Worm (Caenorhabditis elegans): ENCODE measurements around the gene C56C10.4.

C56C10.4 gene

ce11 chrII:6610262-6610661 lies 27.4 kb downstream of the C56C10.4 start:
- peak; percentile 1 for TF ChIP-seq nhr-90 (tag; optimal IDR thresholded peaks at IDR 0.05; ENCODE audit: poor library complexity)
- TF ChIP-seq blmp-1 (tag; optimal IDR thresholded peaks at IDR 0.05): peak; percentile 54
- peak; percentile 74 for TF ChIP-seq lin-14 (GFP tag; optimal IDR thresholded peaks at IDR 0.05)
- no peak for TF ChIP-seq egl-13 (tag; optimal IDR thresholded peaks at IDR 0.05)
- TF ChIP-seq nhr-71 (tag; optimal IDR thresholded peaks at IDR 0.05): peak; percentile 19
- TF ChIP-seq hlh-4 (tag; optimal IDR thresholded peaks at IDR 0.05): no peak
- no peak for TF ChIP-seq snpc-4 (tag; optimal IDR thresholded peaks at IDR 0.05)
- TF ChIP-seq mep-1 (tag; optimal IDR thresholded peaks at IDR 0.05): peak; percentile 66
- TF ChIP-seq unc-86 (tag; optimal IDR thresholded peaks at IDR 0.05): no peak
- TF ChIP-seq lsy-2 (tag; optimal IDR thresholded peaks at IDR 0.05): peak; percentile 0 to 31
- TF ChIP-seq zag-1 (tag; optimal IDR thresholded peaks at IDR 0.05): no peak
- no peak for TF ChIP-seq sup-37 (GFP tag; optimal IDR thresholded peaks at IDR 0.05)
- TF ChIP-seq unc-30 (tag; optimal IDR thresholded peaks at IDR 0.05): no peak
- no peak for TF ChIP-seq rnt-1 (tag; optimal IDR thresholded peaks at IDR 0.05)
- TF ChIP-seq nhr-237 (tag; optimal IDR thresholded peaks at IDR 0.05): no peak
- peak; percentile 87 for TF ChIP-seq nhr-85 (tag)
- no peak for TF ChIP-seq egl-27 (tag; optimal IDR thresholded peaks at IDR 0.05)
- no peak for TF ChIP-seq nhr-47 (tag; optimal IDR thresholded peaks at IDR 0.05)
- TF ChIP-seq elt-3 (tag; optimal IDR thresholded peaks at IDR 0.05): peak in 3 of 6 experiments; percentile 13 to 48 (median 25)
- TF ChIP-seq C16A3.4 (tag; optimal IDR thresholded peaks at IDR 0.05): peak; percentile 4
- no peak for TF ChIP-seq unc-130 (tag; optimal IDR thresholded peaks at IDR 0.05)
- TF ChIP-seq lin-35 (GFP tag; optimal IDR thresholded peaks at IDR 0.05): no peak
- no peak for TF ChIP-seq pax-3 (tag; optimal IDR thresholded peaks at IDR 0.05)
- peak; percentile 31 for TF ChIP-seq snu-23 (GFP tag; optimal IDR thresholded peaks at IDR 0.05)
- no peak for TF ChIP-seq ets-5 (GFP tag; IDR thresholded peaks at IDR 0.05)
- no peak for TF ChIP-seq ceh-82 (tag; optimal IDR thresholded peaks at IDR 0.05)

ce11 chrII:6612544-6612943 lies 29.7 kb downstream of the C56C10.4 start:
- TF ChIP-seq nhr-237 (tag; optimal IDR thresholded peaks at IDR 0.05) (no peak), elt-2 (tag; optimal IDR thresholded peaks at IDR 0.05) (peak; percentile 72), lin-35 (GFP tag; optimal IDR thresholded peaks at IDR 0.05) (peak in 1 of 2 experiments; percentile 34), nhr-11 (tag; optimal IDR thresholded peaks at IDR 0.05) (no peak)

ce11 chrII:6614500-6614899 lies 31.6 kb downstream of the C56C10.4 start:
- peak; percentile 63 for TF ChIP-seq elt-2 (tag; optimal IDR thresholded peaks at IDR 0.05)
- no peak for TF ChIP-seq efl-1 (optimal IDR thresholded peaks at IDR 0.05)
- no peak for TF ChIP-seq efl-1 (GFP tag; optimal IDR thresholded peaks at IDR 0.05 in 1 of 2)
- no peak for TF ChIP-seq sptf-1 (tag; optimal IDR thresholded peaks at IDR 0.05)

ce11 chrII:6615232-6616029 lies 32.6 kb downstream of the C56C10.4 start:
- no peak for TF ChIP-seq sox-4 (tag; optimal IDR thresholded peaks at IDR 0.05)
- TF ChIP-seq nhr-85 (tag): peak; percentile 84
- no peak for TF ChIP-seq lin-39 (tag; optimal IDR thresholded peaks at IDR 0.05)
- peak in 1 of 6 experiments; percentile 68 for TF ChIP-seq elt-3 (tag; optimal IDR thresholded peaks at IDR 0.05)
- peak; percentile 39 for TF ChIP-seq lin-14 (GFP tag; optimal IDR thresholded peaks at IDR 0.05)
- TF ChIP-seq blmp-1 (tag; optimal IDR thresholded peaks at IDR 0.05): peak; percentile 95
- peak; percentile 83 for TF ChIP-seq elt-2 (tag; optimal IDR thresholded peaks at IDR 0.05)

ce11 chrII:6616135-6616534 lies 33.3 kb downstream of the C56C10.4 start:
- TF ChIP-seq unc-30 (tag; optimal IDR thresholded peaks at IDR 0.05) (no peak), elt-2 (tag; optimal IDR thresholded peaks at IDR 0.05) (peak; percentile 69), C34B4.2 (tag; optimal IDR thresholded peaks at IDR 0.05) (no peak), efl-1 (optimal IDR thresholded peaks at IDR 0.05) (no peak), efl-1 (GFP tag; optimal IDR thresholded peaks at IDR 0.05 in 1 of 2) (peak in 1 of 2 experiments; percentile 21), egl-13 (tag; optimal IDR thresholded peaks at IDR 0.05) (no peak), ama-1 (optimal IDR thresholded peaks at IDR 0.05) (no peak)
